Fruit fly (Drosophila melanogaster): Measurements from ENCODE around the gene csw.

The csw gene

DNA sequence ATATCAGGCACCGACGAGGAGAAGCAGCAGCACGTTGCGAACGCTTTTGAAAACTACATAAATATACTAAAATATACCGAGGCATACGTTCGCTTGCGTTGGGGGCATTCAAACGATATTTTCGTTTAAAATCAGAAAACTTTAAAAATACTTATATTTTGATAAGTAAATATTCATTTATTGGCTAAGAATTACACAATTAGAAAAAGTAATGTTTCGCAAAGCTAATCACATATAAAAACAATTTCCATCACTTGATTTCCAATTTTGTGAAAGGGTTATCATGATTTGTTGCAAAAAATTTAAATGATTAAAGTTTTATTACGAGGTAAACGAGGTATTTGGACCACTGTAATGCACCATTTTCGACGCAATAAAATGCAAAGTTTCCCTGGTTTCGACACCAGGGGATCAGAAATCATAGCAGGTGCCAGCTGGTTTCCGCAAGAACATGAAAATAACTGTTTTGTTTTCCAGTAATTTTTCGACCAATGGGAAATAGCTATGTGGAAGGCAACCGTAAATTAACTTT lies 18.1 kb upstream of the csw start, which contains the start of gene CG4045 (continued):
- TF ChIP-seq sr (GFP tag; IDR thresholded peaks at IDR 0.05) (no peak), CG31441 (GFP tag; IDR thresholded peaks at IDR 0.05) (0 out of 2 replicates have a peak, but pooled peaks have one; percentile 18), zfh2 (GFP tag; optimal IDR thresholded peaks at IDR 0.05) (no peak), CG17361 (GFP tag; IDR thresholded peaks at IDR 0.05) (0 out of 3 replicates have a peak, but pooled peaks have one; percentile 21), ase (GFP tag; IDR thresholded peaks at IDR 0.05) (no peak), row (GFP tag; IDR thresholded peaks at IDR 0.05) (peak; percentile 54), trem (tag; optimal IDR thresholded peaks at IDR 0.05) (no peak), CG12942 (GFP tag; optimal IDR thresholded peaks at IDR 0.05) (no peak), fd64A (GFP tag; optimal IDR thresholded peaks at IDR 0.05) (no peak), CG7745 (tag; optimal IDR thresholded peaks at IDR 0.05) (no peak), gsb (GFP tag; IDR thresholded peaks at IDR 0.05) (no peak), chn (GFP tag; optimal IDR thresholded peaks at IDR 0.05) (no peak), CG7928 (GFP tag; optimal IDR thresholded peaks at IDR 0.05) (no peak), her (GFP tag; optimal IDR thresholded peaks at IDR 0.05) (no peak), CG3847 (GFP tag; IDR thresholded peaks at IDR 0.05) (no peak), Stat92E (GFP tag; optimal IDR thresholded peaks at IDR 0.05) (no peak), YL-1 (GFP tag; optimal IDR thresholded peaks at IDR 0.05) (peak; percentile 0)

DNA sequence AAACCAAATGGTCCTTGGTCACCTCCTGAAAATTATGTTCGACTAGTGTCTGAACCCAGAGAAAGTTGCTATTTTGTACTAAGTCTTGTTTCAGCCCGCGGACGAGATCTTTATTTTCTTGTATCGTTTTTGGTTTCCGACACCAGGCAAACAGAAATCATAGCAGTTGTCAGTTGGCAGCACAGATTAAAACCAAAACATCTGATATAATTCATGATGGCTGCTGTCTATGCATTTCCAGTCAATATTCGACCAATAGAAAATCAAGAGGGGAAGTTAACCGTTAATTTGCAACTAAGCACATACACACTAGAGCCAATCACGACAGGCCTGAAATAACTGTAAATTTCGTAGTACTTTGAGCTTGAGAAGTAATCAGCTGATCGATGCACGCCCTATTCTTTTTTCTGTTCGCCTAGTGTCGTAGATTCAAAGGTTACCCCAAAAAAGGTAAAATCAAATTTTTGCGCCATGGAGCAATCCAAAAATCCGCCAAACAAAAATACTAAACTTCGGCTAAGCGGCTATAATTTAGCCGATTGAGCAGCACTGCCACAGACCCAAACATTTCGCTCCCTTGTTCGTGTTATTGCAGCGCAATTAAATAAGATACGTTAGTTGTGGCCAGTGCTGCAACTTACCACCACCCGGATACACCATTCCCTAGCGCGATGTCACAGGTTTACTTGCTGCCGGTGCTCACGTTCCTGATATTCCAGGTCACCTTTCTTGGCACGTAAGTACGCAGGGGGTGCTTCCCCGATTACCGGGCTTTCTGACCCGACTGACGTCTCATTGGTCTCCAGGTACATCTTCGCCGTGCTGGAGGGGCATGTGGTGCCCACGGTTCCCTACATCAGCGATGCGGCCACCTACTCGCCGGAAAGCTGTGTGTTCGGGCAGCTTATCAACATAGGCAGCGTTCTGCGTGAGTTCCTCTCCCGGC lies 17.3 kb upstream of the csw start, which contains the start of gene CG4025:
CG4025 (plus strand) TSS at position 555 of the 946 bp plus-strand sequence.
- peak; percentile 40 for TF ChIP-seq gfzf (GFP tag; optimal IDR thresholded peaks at IDR 0.05)
- TF ChIP-seq trh (GFP tag; optimal IDR thresholded peaks at IDR 0.05) = no peak
- no peak for TF ChIP-seq Lhr (GFP tag; optimal IDR thresholded peaks at IDR 0.05)
- TF ChIP-seq Dp (GFP tag; optimal IDR thresholded peaks at IDR 0.05) = peak; percentile 74
- no peak for TF ChIP-seq Chrac-16 (GFP tag; optimal IDR thresholded peaks at IDR 0.05)
- TF ChIP-seq CG2116 (GFP tag; optimal IDR thresholded peaks at IDR 0.05) = no peak
- TF ChIP-seq Tbp (GFP tag; optimal IDR thresholded peaks at IDR 0.05) = no peak
- no peak for TF ChIP-seq sob (GFP tag; IDR thresholded peaks at IDR 0.05)
- no peak for TF ChIP-seq slou (GFP tag; optimal IDR thresholded peaks at IDR 0.05)
- TF ChIP-seq crol (GFP tag; IDR thresholded peaks at IDR 0.05) = 0 out of 2 replicates have a peak, but pooled peaks have one; percentile 19
- TF ChIP-seq fru (optimal IDR thresholded peaks at IDR 0.05) = no peak
- TF ChIP-seq CG4404 (GFP tag; IDR thresholded peaks at IDR 0.05) = no peak
- TF ChIP-seq MESR4 (GFP tag; optimal IDR thresholded peaks at IDR 0.05) = peak; percentile 51
- TF ChIP-seq ci (GFP tag; IDR thresholded peaks at IDR 0.05) = no peak
- TF ChIP-seq psq (GFP tag; optimal IDR thresholded peaks at IDR 0.05) = no peak
- no peak for TF ChIP-seq Usf (GFP tag; optimal IDR thresholded peaks at IDR 0.05)
- TF ChIP-seq CG8765 (GFP tag; IDR thresholded peaks at IDR 0.05) = no peak
- TF ChIP-seq Xrp1 (GFP tag; IDR thresholded peaks at IDR 0.05) = no peak
- TF ChIP-seq CG14710 (tag; optimal IDR thresholded peaks at IDR 0.05) = no peak
- TF ChIP-seq Nf-YC (tag; optimal IDR thresholded peaks at IDR 0.05) = peak; percentile 87
- no peak for TF ChIP-seq Ssrp (tag; optimal IDR thresholded peaks at IDR 0.05)
- no peak for TF ChIP-seq CrebB (tag; optimal IDR thresholded peaks at IDR 0.05)
- no peak for TF ChIP-seq repo (GFP tag; optimal IDR thresholded peaks at IDR 0.05)
- TF ChIP-seq sug (tag; optimal IDR thresholded peaks at IDR 0.05) = peak; percentile 11
- no peak for TF ChIP-seq CG6813 (GFP tag; optimal IDR thresholded peaks at IDR 0.05)
- TF ChIP-seq kay (GFP tag; optimal IDR thresholded peaks at IDR 0.05) = peak; percentile 49
- TF ChIP-seq danr (GFP tag; IDR thresholded peaks at IDR 0.05) = no peak
- no peak for TF ChIP-seq CG10959 (GFP tag; IDR thresholded peaks at IDR 0.05)
- TF ChIP-seq CG34376 (GFP tag; optimal IDR thresholded peaks at IDR 0.05) = peak; percentile 15
- no peak for TF ChIP-seq slbo (GFP tag; IDR thresholded peaks at IDR 0.05)
- no peak for TF ChIP-seq Stat92E (GFP tag; optimal IDR thresholded peaks at IDR 0.05)
- TF ChIP-seq CG7745 (tag; optimal IDR thresholded peaks at IDR 0.05) = no peak
- TF ChIP-seq wek (GFP tag; optimal IDR thresholded peaks at IDR 0.05) = peak; percentile 46
- TF ChIP-seq CG31365 (tag; optimal IDR thresholded peaks at IDR 0.05) = no peak

All from whole organism, embryonic.